Fruit fly (Drosophila melanogaster) whole organism, wandering third instar larva: ENCODE measurements around the gene CG43342.
A peak's percentile ranks its signal among the peaks of the same experiment; 100 is the strongest.

Experiments used
- Abd-B ChIP-seq: fragments of >200 bp; optimal IDR thresholded peaks from 2 replicates; lab custom pipeline; 2017; ENCODE audit warnings: missing biosample characterization, missing genetic modification characterization
- CG32264 ChIP-seq: fragments of 200-800 bp; sonication (Bioruptor generic); optimal IDR thresholded peaks from 2 replicates; lab custom pipeline; 2016; ENCODE audit warnings: missing biosample characterization, missing genetic modification characterization
- CG9705 ChIP-seq: fragments of 200-800 bp; sonication (Bioruptor generic); optimal IDR thresholded peaks from 2 replicates; lab custom pipeline; 2018; ENCODE audit warnings: missing biosample characterization, mild to moderate bottlenecking, missing genetic modification characterization
- CrebA ChIP-seq: fragments of 200-800 bp; sonication (Bioruptor generic); optimal IDR thresholded peaks from 2 replicates; lab custom pipeline; 2016; ENCODE audit warnings: missing biosample characterization, mild to moderate bottlenecking, missing genetic modification characterization, borderline replicate concordance
- Dfd ChIP-seq: fragments of >200 bp; optimal IDR thresholded peaks from 2 replicates; lab custom pipeline; 2017; ENCODE audit warnings: missing biosample characterization, missing genetic modification characterization
- Dif ChIP-seq: fragments of 200-275, 200-300 bp; sonication (Bioruptor generic); optimal IDR thresholded peaks from 2 replicates; lab custom pipeline; 2018; ENCODE audit warnings: missing biosample characterization, missing genetic modification characterization; ENCODE audit not compliant: partially characterized antibody
- GATAd ChIP-seq: sonication (Bioruptor generic); optimal IDR thresholded peaks from 2 replicates; lab custom pipeline; 2016; ENCODE audit warnings: missing biosample characterization, missing genetic modification characterization
- HLH106 ChIP-seq: fragments of 200-800 bp; optimal IDR thresholded peaks from 3 replicates; lab custom pipeline; 2019; ENCODE audit warnings: missing biosample characterization, mild to moderate bottlenecking, missing genetic modification characterization, moderate library complexity
- Hnf4 ChIP-seq: fragments of 200-800 bp; sonication (Bioruptor generic); optimal IDR thresholded peaks from 2 replicates; lab custom pipeline; 2016; ENCODE audit warnings: missing biosample characterization, mild to moderate bottlenecking, missing genetic modification characterization
- Hr78 ChIP-seq: fragments of >200 bp; optimal IDR thresholded peaks from 2 replicates; lab custom pipeline; 2017; ENCODE audit warnings: missing biosample characterization, missing genetic modification characterization
- Hr83 ChIP-seq: fragments of 200-300 bp; sonication (Bioruptor generic); optimal IDR thresholded peaks from 2 replicates; lab custom pipeline; 2016; ENCODE audit warnings: missing biosample characterization, mild to moderate bottlenecking, missing genetic modification characterization, moderate library complexity; ENCODE audit not compliant: poor library complexity, severe bottlenecking
- Jra ChIP-seq: sonication (Bioruptor generic); optimal IDR thresholded peaks from 2 replicates; lab custom pipeline; 2016; ENCODE audit warnings: missing biosample characterization, missing genetic modification characterization
- Mio ChIP-seq: sonication (Bioruptor generic); optimal IDR thresholded peaks from 2 replicates; lab custom pipeline; 2016; ENCODE audit warnings: missing biosample characterization, missing genetic modification characterization
- Myc ChIP-seq: fragments of >200 bp; optimal IDR thresholded peaks from 2 replicates; lab custom pipeline; 2017
- N ChIP-seq: fragments of >200 bp; optimal IDR thresholded peaks from 2 replicates; lab custom pipeline; 2018; ENCODE audit warnings: missing biosample characterization, missing external identifiers, missing genetic modification characterization
- OdsH ChIP-seq: fragments of 200-800 bp; sonication (Bioruptor generic); optimal IDR thresholded peaks from 2 replicates; lab custom pipeline; 2016; ENCODE audit warnings: missing biosample characterization, mild to moderate bottlenecking, missing genetic modification characterization
- Rel ChIP-seq, 2 experiments: fragments of 200-800 bp; sonication (Bioruptor generic) in 1 of 2; optimal IDR thresholded peaks; 2 replicates in 1 of 2; 3 replicates in 1 of 2; lab custom pipeline; 2016 to 2019; ENCODE audit warnings: mild to moderate bottlenecking in 2 of 2, missing biosample characterization in 2 of 2, missing genetic modification characterization in 2 of 2, moderate library complexity in 1 of 2
- Sp1 ChIP-seq: fragments of 200-800 bp; sonication (Bioruptor generic); optimal IDR thresholded peaks from 3 replicates; lab custom pipeline; 2019; ENCODE audit warnings: missing biosample characterization, mild to moderate bottlenecking, missing genetic modification characterization, moderate library complexity
- Vsx2 ChIP-seq: fragments of 200-300, 225-300 bp; sonication (Bioruptor generic); optimal IDR thresholded peaks from 2 replicates; lab custom pipeline; 2018; ENCODE audit warnings: missing biosample characterization, missing genetic modification characterization; ENCODE audit not compliant: partially characterized antibody
- br ChIP-seq: fragments of 200-800 bp; sonication (Bioruptor generic); optimal IDR thresholded peaks from 2 replicates; lab custom pipeline; 2016; ENCODE audit warnings: missing biosample characterization, missing genetic modification characterization
- brk ChIP-seq: fragments of 200-800 bp; sonication (Bioruptor generic); optimal IDR thresholded peaks from 2 replicates; lab custom pipeline; 2016; ENCODE audit warnings: missing biosample characterization, mild to moderate bottlenecking, missing genetic modification characterization
- dl ChIP-seq, 2 experiments: fragments of 175-275, 200-275 bp in 1 of 2; fragments of 200-275 bp in 1 of 2; sonication (Bioruptor generic); optimal IDR thresholded peaks; lab custom pipeline; 2018; ENCODE audit warnings: mild to moderate bottlenecking in 2 of 2, missing biosample characterization in 2 of 2, missing genetic modification characterization in 2 of 2, moderate library complexity in 2 of 2; ENCODE audit not compliant: partially characterized antibody in 2 of 2, insufficient read depth in 1 of 2
- dmrt93B ChIP-seq: fragments of 200-800 bp; sonication (Bioruptor generic); optimal IDR thresholded peaks from 2 replicates; lab custom pipeline; 2018; ENCODE audit warnings: missing biosample characterization, mild to moderate bottlenecking, missing genetic modification characterization
- dsf ChIP-seq: sonication (Bioruptor generic); optimal IDR thresholded peaks from 2 replicates; lab custom pipeline; 2016; ENCODE audit warnings: missing biosample characterization, missing genetic modification characterization, borderline replicate concordance
- ey ChIP-seq: fragments of 200-800 bp; sonication (Bioruptor generic); optimal IDR thresholded peaks from 2 replicates; lab custom pipeline; 2016; ENCODE audit warnings: missing biosample characterization, missing genetic modification characterization
- foxo ChIP-seq, 2 experiments: fragments of 200-800 bp; sonication (Bioruptor generic); optimal IDR thresholded peaks; 2 replicates in 1 of 2; 3 replicates in 1 of 2; lab custom pipeline; 2016 to 2017; ENCODE audit warnings: missing biosample characterization in 2 of 2, missing genetic modification characterization in 2 of 2
- fru ChIP-seq: fragments of 200-800 bp; sonication (Bioruptor generic); optimal IDR thresholded peaks from 3 replicates; lab custom pipeline; 2016; ENCODE audit warnings: missing biosample characterization, mild to moderate bottlenecking, missing genetic modification characterization
- h ChIP-seq: fragments of 200-800 bp; sonication (Bioruptor generic); optimal IDR thresholded peaks from 3 replicates; lab custom pipeline; 2016; ENCODE audit warnings: missing biosample characterization, mild to moderate bottlenecking, missing genetic modification characterization
- jim ChIP-seq: fragments of 175-275, 200-325 bp; sonication (Bioruptor generic); optimal IDR thresholded peaks from 2 replicates; lab custom pipeline; 2016; ENCODE audit warnings: missing biosample characterization, mild to moderate bottlenecking, missing genetic modification characterization
- lola ChIP-seq: fragments of >200 bp; optimal IDR thresholded peaks from 2 replicates; lab custom pipeline; 2017; ENCODE audit warnings: missing biosample characterization, missing genetic modification characterization
- pan ChIP-seq: fragments of >200 bp; optimal IDR thresholded peaks from 2 replicates; lab custom pipeline; 2017
- rgr ChIP-seq: fragments of 200-800 bp; sonication (Bioruptor generic); optimal IDR thresholded peaks from 3 replicates; lab custom pipeline; 2016; ENCODE audit warnings: missing biosample characterization, mild to moderate bottlenecking, missing genetic modification characterization
- sage ChIP-seq: fragments of 200-800 bp; sonication (Bioruptor generic); optimal IDR thresholded peaks from 2 replicates; lab custom pipeline; 2016; ENCODE audit warnings: missing biosample characterization, mild to moderate bottlenecking, missing genetic modification characterization
- sv ChIP-seq: fragments of 200-800 bp; sonication (Bioruptor generic); optimal IDR thresholded peaks from 3 replicates; lab custom pipeline; 2016; ENCODE audit warnings: missing biosample characterization, missing genetic modification characterization
- tai ChIP-seq: sonication (Bioruptor generic); optimal IDR thresholded peaks from 2 replicates; lab custom pipeline; 2016; ENCODE audit warnings: missing biosample characterization, missing genetic modification characterization
- usp ChIP-seq: fragments of >200 bp; optimal IDR thresholded peaks from 2 replicates; lab custom pipeline; 2017; ENCODE audit warnings: missing biosample characterization, missing genetic modification characterization
- woc ChIP-seq: sonication (Bioruptor generic); optimal IDR thresholded peaks from 2 replicates; lab custom pipeline; 2016; ENCODE audit warnings: missing biosample characterization, mild to moderate bottlenecking, missing genetic modification characterization

The CG43342 gene

dm6 chr3R:22411879-22412587 is 30.9 kb downstream of the CG43342 start:
- TF ChIP-seq GATAd (GFP tag; lab: Kevin White, UChicago), result no peak
- peak; percentile 34 for TF ChIP-seq Sp1
- no peak for TF ChIP-seq dmrt93B (GFP tag; lab: Kevin White, UChicago)
- TF ChIP-seq Jra (GFP tag; lab: Kevin White, UChicago), result no peak
- TF ChIP-seq sage (GFP tag; lab: Kevin White, UChicago), result peak; percentile 23
- TF ChIP-seq h (GFP tag; lab: Kevin White, UChicago), result peak; percentile 57
- no peak for TF ChIP-seq pan (lab: Kevin White, UChicago)
- no peak for TF ChIP-seq jim (GFP tag; lab: Kevin White, UChicago)
- TF ChIP-seq Hnf4, result peak; percentile 58
- TF ChIP-seq br (GFP tag; lab: Kevin White, UChicago), result peak; percentile 49
- no peak for TF ChIP-seq lola (GFP tag; lab: Kevin White, UChicago)
- no peak for TF ChIP-seq Vsx2
- TF ChIP-seq foxo (GFP tag; optimal IDR thresholded peaks at IDR 0.05; lab: Kevin White, UChicago), result peak in 1 of 2 experiments; percentile 12
- no peak for TF ChIP-seq tai (GFP tag; lab: Kevin White, UChicago)
- no peak for TF ChIP-seq N (GFP tag; lab: Kevin White, UChicago)
- no peak for TF ChIP-seq brk (GFP tag; lab: Kevin White, UChicago)
- TF ChIP-seq OdsH (GFP tag; lab: Kevin White, UChicago), result peak; percentile 59
- peak; percentile 91 for TF ChIP-seq Hr83 (GFP tag; lab: Kevin White, UChicago)
- TF ChIP-seq woc, result no peak
- no peak for TF ChIP-seq dsf (GFP tag; lab: Kevin White, UChicago)
- peak; percentile 43 for TF ChIP-seq fru (GFP tag; lab: Kevin White, UChicago)
- TF ChIP-seq Rel (GFP tag; optimal IDR thresholded peaks at IDR 0.05; lab: Kevin White, UChicago), result no peak
- peak; percentile 33 for TF ChIP-seq Rel (tag; optimal IDR thresholded peaks at IDR 0.05; lab: Kevin White, UChicago)
- TF ChIP-seq rgr (GFP tag; lab: Kevin White, UChicago), result peak; percentile 59

DNA sequence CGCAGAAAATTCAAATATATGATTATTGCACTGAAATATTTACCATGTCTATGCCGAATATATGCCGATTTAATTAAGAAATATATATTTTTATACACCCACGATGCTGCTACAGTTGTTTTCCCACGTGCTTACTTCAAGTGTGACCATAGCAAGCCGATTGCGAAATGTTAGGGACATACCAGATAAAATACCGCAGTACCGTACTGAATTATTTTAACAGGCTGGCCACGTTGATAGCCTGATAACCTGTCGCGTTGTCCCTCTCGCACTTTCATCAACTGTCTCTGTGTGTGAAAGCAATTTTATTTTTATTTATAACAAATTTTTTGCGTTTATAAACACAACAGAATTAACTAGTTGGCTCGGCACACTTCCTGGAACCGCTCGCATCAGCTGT is 39.8 kb downstream of the CG43342 start, which contains the start of the genes Nop56 and mats:
Gene Nop56 (minus strand): TSS at position 158 of the 400 bp plus-strand sequence.
Gene mats (plus strand): TSS at position 251 of the 400 bp plus-strand sequence.
- TF ChIP-seq dl (GFP tag; optimal IDR thresholded peaks at IDR 0.05; lab: Kevin White, UChicago; ENCODE audit: insufficient read depth in 1 of 2, partially characterized antibody in 2 of 2) (no peak), Dif (GFP tag; lab: Kevin White, UChicago) (peak; percentile 15), fru (GFP tag; lab: Kevin White, UChicago) (no peak), Rel (GFP tag; optimal IDR thresholded peaks at IDR 0.05; lab: Kevin White, UChicago) (no peak), Rel (tag; optimal IDR thresholded peaks at IDR 0.05; lab: Kevin White, UChicago) (peak; percentile 42), Sp1 (peak; percentile 7), Vsx2 (peak; percentile 55), sage (GFP tag; lab: Kevin White, UChicago) (peak; percentile 31), usp (GFP tag; lab: Kevin White, UChicago) (no peak), br (GFP tag; lab: Kevin White, UChicago) (peak; percentile 22), Myc (lab: Kevin White, UChicago) (peak; percentile 79), h (GFP tag; lab: Kevin White, UChicago) (peak; percentile 51), rgr (GFP tag; lab: Kevin White, UChicago) (peak; percentile 55)

dm6 chr3R:22421618-22422017 is 40.5 kb downstream of the CG43342 start:
- TF ChIP-seq tai (GFP tag; lab: Kevin White, UChicago), result no peak
- TF ChIP-seq Rel (GFP tag; optimal IDR thresholded peaks at IDR 0.05; lab: Kevin White, UChicago), result no peak
- TF ChIP-seq Rel (tag; optimal IDR thresholded peaks at IDR 0.05; lab: Kevin White, UChicago), result peak; percentile 47
- TF ChIP-seq fru (GFP tag; lab: Kevin White, UChicago), result peak; percentile 85
- TF ChIP-seq foxo (GFP tag; optimal IDR thresholded peaks at IDR 0.05; lab: Kevin White, UChicago), result peak; percentile 44 to 86
- TF ChIP-seq dl (GFP tag; optimal IDR thresholded peaks at IDR 0.05; lab: Kevin White, UChicago; ENCODE audit: insufficient read depth in 1 of 2, partially characterized antibody in 2 of 2), result no peak
- no peak for TF ChIP-seq Hnf4
- no peak for TF ChIP-seq Jra (GFP tag; lab: Kevin White, UChicago)
- no peak for TF ChIP-seq Abd-B (GFP tag; lab: Kevin White, UChicago)
- peak; percentile 70 for TF ChIP-seq Sp1
- no peak for TF ChIP-seq Myc (lab: Kevin White, UChicago)
- TF ChIP-seq h (GFP tag; lab: Kevin White, UChicago), result peak; percentile 85
- no peak for TF ChIP-seq Hr78 (GFP tag; lab: Kevin White, UChicago)
- TF ChIP-seq CG32264 (GFP tag; lab: Kevin White, UChicago), result peak; percentile 81
- no peak for TF ChIP-seq jim (GFP tag; lab: Kevin White, UChicago)
- peak; percentile 82 for TF ChIP-seq ey (GFP tag; lab: Kevin White, UChicago)
- TF ChIP-seq sage (GFP tag; lab: Kevin White, UChicago), result peak; percentile 35
- TF ChIP-seq HLH106 (tag; lab: Kevin White, UChicago), result peak; percentile 84
- TF ChIP-seq rgr (GFP tag; lab: Kevin White, UChicago), result peak; percentile 83
- TF ChIP-seq Dif (GFP tag; lab: Kevin White, UChicago), result no peak
- TF ChIP-seq Hr83 (GFP tag; lab: Kevin White, UChicago), result peak; percentile 44
- TF ChIP-seq dmrt93B (GFP tag; lab: Kevin White, UChicago), result no peak
- no peak for TF ChIP-seq CrebA (GFP tag; lab: Kevin White, UChicago)
- peak; percentile 29 for TF ChIP-seq sv (GFP tag; lab: Kevin White, UChicago)
- TF ChIP-seq CG9705 (GFP tag; lab: Kevin White, UChicago), result peak; percentile 10
- peak; percentile 67 for TF ChIP-seq woc
- no peak for TF ChIP-seq N (GFP tag; lab: Kevin White, UChicago)
- TF ChIP-seq OdsH (GFP tag; lab: Kevin White, UChicago), result peak; percentile 79
- TF ChIP-seq dsf (GFP tag; lab: Kevin White, UChicago), result no peak
- no peak for TF ChIP-seq Dfd (GFP tag; lab: Kevin White, UChicago)
- no peak for TF ChIP-seq usp (GFP tag; lab: Kevin White, UChicago)
- no peak for TF ChIP-seq Mio (GFP tag; lab: Kevin White, UChicago)
- no peak for TF ChIP-seq Vsx2
- no peak for TF ChIP-seq GATAd (GFP tag; lab: Kevin White, UChicago)
- no peak for TF ChIP-seq brk (GFP tag; lab: Kevin White, UChicago)
- TF ChIP-seq br (GFP tag; lab: Kevin White, UChicago), result peak; percentile 76
- no peak for TF ChIP-seq lola (GFP tag; lab: Kevin White, UChicago)
